Worm (Caenorhabditis elegans) whole organism, early embryonic: ENCODE measurements around the gene dml-1.

Source experiments
- aly-1 ChIP-seq: sonication (generic microtip); optimal IDR thresholded peaks from 2 replicates; lab custom pipeline; 2016; ENCODE audit warnings: missing genetic modification characterization, missing compliant biosample characterization
- flt-1 ChIP-seq: fragments of 200-800 bp; sonication (Bioruptor generic); IDR thresholded peaks from 2 replicates; pipeline ENCODE4 v1.3.6; 2022; ENCODE audit warnings: missing genetic modification characterization, missing compliant biosample characterization
- hmbx-1 ChIP-seq: sonication (generic microtip); optimal IDR thresholded peaks from 2 replicates; lab custom pipeline; 2016; ENCODE audit warnings: mild to moderate bottlenecking, missing genetic modification characterization, missing compliant biosample characterization
- pes-1 ChIP-seq: fragments of 200-800 bp; sonication (Bioruptor generic); IDR thresholded peaks from 2 replicates; pipeline ENCODE4 v1.3.6; 2022; ENCODE audit warnings: missing genetic modification reagents, missing genetic modification characterization, missing compliant biosample characterization

DNA sequence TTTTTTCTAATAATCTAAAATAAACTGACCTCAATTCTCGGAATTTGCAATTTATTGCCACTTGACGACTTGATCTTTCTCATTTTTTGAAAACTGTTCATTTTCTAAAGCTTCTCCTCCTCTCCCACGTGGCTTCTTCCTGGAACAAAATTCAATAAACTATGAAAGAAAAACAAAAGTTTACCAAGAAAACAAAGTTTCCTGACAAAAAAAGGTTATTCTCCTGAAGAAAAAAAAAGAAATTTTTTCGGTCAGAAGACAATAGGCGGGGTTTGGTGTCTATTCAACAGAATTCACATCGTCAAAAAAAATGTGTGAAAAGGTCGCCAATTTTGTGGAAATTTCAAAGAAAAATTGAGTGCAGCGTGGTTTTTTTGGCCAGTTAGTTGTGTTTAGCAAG, 22.0 kb upstream of the dml-1 start, which contains the start of gene Y54G2A.16:
- TF ChIP-seq pes-1 (GFP tag; lab: Robert Waterston, UW), result no peak
- no peak for TF ChIP-seq aly-1 (tag; lab: Kevin White, UChicago)
- no peak for TF ChIP-seq flt-1
- TF ChIP-seq hmbx-1 (tag; lab: Kevin White, UChicago), result no peak
